Fruit fly (Drosophila melanogaster) whole organism, adult: ENCODE data around the gene Liprin-beta.

Experiments used
- CG12768 ChIP-seq: fragments of 200-800 bp; sonication (Bioruptor generic); optimal IDR thresholded peaks from 2 replicates; lab custom pipeline; 2017; ENCODE audit warnings: missing biosample characterization, missing genetic modification characterization, mild to moderate bottlenecking, moderate library complexity, missing genetic modification reagents
- CG1620 ChIP-seq: fragments of 200-800 bp; sonication (Bioruptor generic); optimal IDR thresholded peaks from 2 replicates; lab custom pipeline; 2016; ENCODE audit warnings: missing biosample characterization, missing genetic modification characterization
- bab1 ChIP-seq: fragments of 200-800 bp; sonication (Bioruptor generic); optimal IDR thresholded peaks from 3 replicates; lab custom pipeline; 2019; ENCODE audit warnings: missing biosample characterization, mild to moderate bottlenecking, missing genetic modification characterization, moderate library complexity
- cic ChIP-seq: fragments of 200-800 bp; sonication (Bioruptor generic); optimal IDR thresholded peaks from 2 replicates; lab custom pipeline; 2017; ENCODE audit warnings: missing biosample characterization, mild to moderate bottlenecking, missing genetic modification characterization, moderate library complexity
- pad ChIP-seq: fragments of 200-800 bp; sonication (Bioruptor generic); optimal IDR thresholded peaks from 3 replicates; lab custom pipeline; 2017; ENCODE audit warnings: missing biosample characterization, missing genetic modification characterization, mild to moderate bottlenecking, moderate library complexity, missing genetic modification reagents
- tj ChIP-seq: fragments of 200-800 bp; sonication (Bioruptor generic); optimal IDR thresholded peaks from 3 replicates; lab custom pipeline; 2017; ENCODE audit warnings: missing biosample characterization, mild to moderate bottlenecking, missing genetic modification characterization, moderate library complexity

dm6 chr3L:13494363-13495015, 18.6 kb upstream of the Liprin-beta start:
- TF ChIP-seq cic (GFP tag; lab: Kevin White, UChicago) (no peak), CG1620 (GFP tag; lab: Kevin White, UChicago) (no peak), CG12768 (GFP tag; lab: Kevin White, UChicago) (no peak), tj (GFP tag; lab: Kevin White, UChicago) (peak; percentile 53), bab1 (peak; percentile 37), pad (GFP tag; lab: Kevin White, UChicago) (no peak)
